Worm (Caenorhabditis elegans): ENCODE measurements around the gene F13H10.5.

- TF ChIP-seq ama-1 (optimal IDR thresholded peaks at IDR 0.05), result no peak
- no peak for TF ChIP-seq tra-4 (tag; optimal IDR thresholded peaks at IDR 0.05)
- no peak for TF ChIP-seq hmg-4 (GFP tag; optimal IDR thresholded peaks at IDR 0.05)
- no peak for TF ChIP-seq hmbx-1 (tag; optimal IDR thresholded peaks at IDR 0.05)
- TF ChIP-seq ceh-36 (tag; optimal IDR thresholded peaks at IDR 0.05), result no peak
- TF ChIP-seq pes-1 (GFP tag; IDR thresholded peaks at IDR 0.05), result no peak
- no peak for TF ChIP-seq tbx-37 (GFP tag; conservative IDR thresholded peaks at IDR 0.05)
Observed at ce11 chrIV:10958230-10958588, 32.6 kb upstream of the F13H10.5 start, which contains the start of gene sri-19.

Data from whole organism, early embryonic.